Fruit fly (Drosophila melanogaster) whole organism, adult: ENCODE results near the gene Mst85C.

ENCODE experiments used
- CG33017 ChIP-seq: fragments of 200-800 bp; sonication (Bioruptor generic); optimal IDR thresholded peaks from 2 replicates; lab custom pipeline; 2018; ENCODE audit warnings: missing biosample characterization, mild to moderate bottlenecking, missing genetic modification characterization, moderate library complexity
- CG5204 ChIP-seq: fragments of 200-800 bp; sonication (Bioruptor generic); optimal IDR thresholded peaks from 2 replicates; lab custom pipeline; 2016; ENCODE audit warnings: missing biosample characterization, missing genetic modification characterization
- Clk ChIP-seq: fragments of 200-800 bp; sonication (Bioruptor generic); optimal IDR thresholded peaks from 2 replicates; lab custom pipeline; 2017; ENCODE audit warnings: missing biosample characterization, missing genetic modification characterization
- Crg-1 ChIP-seq: fragments of 200-800 bp; sonication (Bioruptor generic); optimal IDR thresholded peaks from 2 replicates; lab custom pipeline; 2016; ENCODE audit warnings: missing biosample characterization, missing genetic modification characterization
- toe ChIP-seq: fragments of 200-800 bp; sonication (Bioruptor generic); optimal IDR thresholded peaks from 2 replicates; lab custom pipeline; 2016; ENCODE audit warnings: missing biosample characterization, missing genetic modification characterization

DNA sequence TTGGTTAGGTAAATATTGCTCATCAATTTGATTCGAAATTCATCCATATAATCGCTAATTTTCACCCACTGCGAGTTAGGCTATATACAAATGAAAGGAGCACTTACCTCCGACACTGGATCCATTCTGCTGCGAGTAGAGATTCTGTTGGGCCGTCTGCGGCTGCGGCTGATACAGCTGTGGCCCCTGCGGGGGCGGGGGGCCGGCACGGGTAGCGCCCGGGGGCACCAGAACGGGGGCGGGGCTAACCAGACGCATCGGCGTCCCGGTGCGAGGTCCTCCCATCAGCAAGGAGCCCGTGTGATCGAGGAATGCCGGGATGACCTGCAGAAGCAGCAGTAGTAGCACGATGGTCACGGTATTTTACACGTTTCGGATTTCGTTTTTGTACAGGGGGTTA is 31.2 kb downstream of the Mst85C start:
- TF ChIP-seq Crg-1 (GFP tag; lab: Kevin White, UChicago) (no peak), CG5204 (no peak), toe (no peak), CG33017 (tag; lab: Kevin White, UChicago) (no peak), Clk (no peak)
